Fruit fly (Drosophila melanogaster) whole organism, embryonic: ENCODE results near the gene Hsp67Ba.

Experiments
- Antp ChIP-seq: fragments of 200-800 bp; sonication (Bioruptor generic); optimal IDR thresholded peaks from 3 replicates; lab custom pipeline; 2016; ENCODE audit warnings: missing biosample characterization, missing genetic modification characterization
- Asciz ChIP-seq: fragments of 200-800 bp; sonication (Bioruptor generic); optimal IDR thresholded peaks from 2 replicates; lab custom pipeline; 2017; ENCODE audit warnings: missing biosample characterization, mild to moderate bottlenecking, missing genetic modification characterization, missing genetic modification reagents
- CG1024 ChIP-seq: fragments of 200-800 bp; sonication (Bioruptor generic); IDR thresholded peaks from 2 replicates; pipeline ENCODE4 v1.3.6; 2022; ENCODE audit warnings: missing biosample characterization, missing genetic modification characterization
- CG10321 ChIP-seq: fragments of 200-800 bp; sonication (Bioruptor generic); IDR thresholded peaks from 2 replicates; pipeline ENCODE4 v1.3.6; 2022; ENCODE audit warnings: missing biosample characterization, missing genetic modification characterization
- CG10959 ChIP-seq: fragments of 200-800 bp; sonication (Bioruptor generic); IDR thresholded peaks from 2 replicates; pipeline ENCODE4 v1.3.6; 2022; ENCODE audit warnings: missing biosample characterization, missing genetic modification characterization
- CG11085 ChIP-seq: fragments of 200-800 bp; sonication (Bioruptor generic); IDR thresholded peaks from 2 replicates; pipeline ENCODE4 v1.3.6; 2022; ENCODE audit warnings: missing biosample characterization, missing genetic modification characterization
- CG11398 ChIP-seq: fragments of 200-800 bp; sonication (Bioruptor generic); optimal IDR thresholded peaks from 2 replicates; lab custom pipeline; 2016; ENCODE audit warnings: missing biosample characterization, missing genetic modification characterization
- CG11504 ChIP-seq: fragments of 200-800 bp; sonication (Bioruptor generic); optimal IDR thresholded peaks from 3 replicates; lab custom pipeline; 2019; ENCODE audit warnings: missing biosample characterization, mild to moderate bottlenecking, missing genetic modification characterization, moderate library complexity
- CG1529 ChIP-seq: fragments of 200-800 bp; sonication (Bioruptor generic); optimal IDR thresholded peaks from 3 replicates; lab custom pipeline; 2018; ENCODE audit warnings: missing biosample characterization, missing genetic modification characterization
- CG16779 ChIP-seq: fragments of 200-800 bp; sonication (Bioruptor generic); IDR thresholded peaks from 2 replicates; pipeline ENCODE4 v1.3.6; 2022; ENCODE audit warnings: missing biosample characterization, missing genetic modification characterization
- CG16813 ChIP-seq: fragments of 200-800 bp; sonication (Bioruptor generic); IDR thresholded peaks from 3 replicates; pipeline ENCODE4 v1.3.6; 2022; ENCODE audit warnings: missing biosample characterization, missing genetic modification characterization; ENCODE audit not compliant: partially characterized antibody
- CG17612 ChIP-seq: fragments of 200-800 bp; sonication (Bioruptor generic); IDR thresholded peaks from 2 replicates; pipeline ENCODE4 v1.3.6; 2022; ENCODE audit warnings: missing biosample characterization, missing genetic modification characterization
- CG17829 ChIP-seq: fragments of 200-800 bp; optimal IDR thresholded peaks from 2 replicates; lab custom pipeline; 2019; ENCODE audit warnings: missing biosample characterization, mild to moderate bottlenecking, missing genetic modification characterization, moderate library complexity
- CG1792 ChIP-seq: fragments of 200-800 bp; sonication (Bioruptor generic); optimal IDR thresholded peaks from 2 replicates; lab custom pipeline; 2016; ENCODE audit warnings: missing biosample characterization, missing genetic modification characterization
- CG18476 ChIP-seq: fragments of 200-800 bp; sonication (Bioruptor generic); optimal IDR thresholded peaks from 2 replicates; lab custom pipeline; 2016; ENCODE audit warnings: missing biosample characterization, mild to moderate bottlenecking, missing genetic modification characterization
- CG2712 ChIP-seq: fragments of 200-800 bp; optimal IDR thresholded peaks from 3 replicates; lab custom pipeline; 2019; ENCODE audit warnings: missing biosample characterization, mild to moderate bottlenecking, missing genetic modification characterization, moderate library complexity
- CG2875 ChIP-seq: fragments of 200-800 bp; sonication (Bioruptor generic); optimal IDR thresholded peaks from 2 replicates; lab custom pipeline; 2017; ENCODE audit warnings: missing biosample characterization, mild to moderate bottlenecking, missing genetic modification characterization, missing genetic modification reagents
- CG30431 ChIP-seq: fragments of 200-800 bp; sonication (Bioruptor generic); optimal IDR thresholded peaks from 2 replicates; lab custom pipeline; 2017; ENCODE audit warnings: missing biosample characterization, missing genetic modification characterization
- CG4360 ChIP-seq: fragments of 200-800 bp; sonication (Bioruptor generic); IDR thresholded peaks from 2 replicates; pipeline ENCODE4 v1.3.6; 2022; ENCODE audit warnings: missing biosample characterization, missing genetic modification characterization
- CG8290 ChIP-seq, 3 experiments: fragments of 200-800 bp; sonication (Bioruptor generic); optimal IDR thresholded peaks; 2 replicates each; lab custom pipeline; 2016 to 2019; ENCODE audit warnings: missing biosample characterization in 3 of 3, missing genetic modification characterization in 3 of 3, mild to moderate bottlenecking in 2 of 3, moderate library complexity in 1 of 3
- CG9876 ChIP-seq: fragments of 200-800 bp; sonication (Bioruptor generic); optimal IDR thresholded peaks from 2 replicates; lab custom pipeline; 2016; ENCODE audit warnings: missing biosample characterization, missing genetic modification characterization
- CrebB ChIP-seq: fragments of 200-800 bp; sonication (Bioruptor generic); optimal IDR thresholded peaks from 3 replicates; lab custom pipeline; 2018; ENCODE audit warnings: missing biosample characterization, mild to moderate bottlenecking, missing genetic modification characterization
- Dek ChIP-seq: fragments of 200-800 bp; sonication (Bioruptor generic); optimal IDR thresholded peaks from 3 replicates; lab custom pipeline; 2019; ENCODE audit warnings: missing biosample characterization, mild to moderate bottlenecking, missing genetic modification characterization, moderate library complexity
- Dp ChIP-seq: fragments of 200-800 bp; sonication (Bioruptor generic); optimal IDR thresholded peaks from 2 replicates; lab custom pipeline; 2018; ENCODE audit warnings: missing biosample characterization, mild to moderate bottlenecking, missing genetic modification characterization, moderate library complexity
- Fer1 ChIP-seq: fragments of 200-800 bp; sonication (Bioruptor generic); optimal IDR thresholded peaks from 2 replicates; lab custom pipeline; 2017; ENCODE audit warnings: missing biosample characterization, mild to moderate bottlenecking, missing genetic modification characterization
- Hand ChIP-seq: fragments of 200-800 bp; sonication (Bioruptor generic); optimal IDR thresholded peaks from 2 replicates; lab custom pipeline; 2017; ENCODE audit warnings: mild to moderate bottlenecking, missing biosample characterization, missing genetic modification reagents, missing genetic modification characterization
- Hr3 ChIP-seq: fragments of 200-800 bp; sonication (Bioruptor generic); optimal IDR thresholded peaks from 3 replicates; lab custom pipeline; 2016; ENCODE audit warnings: missing biosample characterization, missing genetic modification characterization
- Hr51 ChIP-seq, 2 experiments: fragments of 200-800 bp; sonication (Bioruptor generic); optimal IDR thresholded peaks; 2 replicates in 1 of 2; 3 replicates in 1 of 2; lab custom pipeline; 2016 to 2018; ENCODE audit warnings: missing biosample characterization in 2 of 2, missing genetic modification characterization in 2 of 2, mild to moderate bottlenecking in 1 of 2, moderate library complexity in 1 of 2
- NFAT ChIP-seq: fragments of 200-800 bp; sonication (Bioruptor generic); IDR thresholded peaks from 2 replicates; pipeline ENCODE4 v1.3.6; 2022; ENCODE audit warnings: missing biosample characterization, missing genetic modification characterization
- NfI ChIP-seq: fragments of 200-800 bp; sonication (Bioruptor generic); optimal IDR thresholded peaks from 3 replicates; lab custom pipeline; 2018; ENCODE audit warnings: missing biosample characterization, mild to moderate bottlenecking, missing genetic modification characterization, moderate library complexity
- Pdp1 ChIP-seq, 2 experiments: fragments of 200-800 bp; sonication (Bioruptor generic); optimal IDR thresholded peaks; 3 replicates each; lab custom pipeline; 2016; ENCODE audit warnings: missing biosample characterization in 2 of 2, missing genetic modification characterization in 2 of 2, mild to moderate bottlenecking in 1 of 2, moderate library complexity in 1 of 2
- Ssrp ChIP-seq: fragments of 200-800 bp; sonication (Bioruptor generic); optimal IDR thresholded peaks from 2 replicates; lab custom pipeline; 2018; ENCODE audit warnings: missing biosample characterization, mild to moderate bottlenecking, missing genetic modification characterization, moderate library complexity
- Vsx1 ChIP-seq: fragments of 200-800 bp; sonication (Bioruptor generic); optimal IDR thresholded peaks from 2 replicates; lab custom pipeline; 2017; ENCODE audit warnings: missing biosample characterization, mild to moderate bottlenecking, missing genetic modification characterization, missing genetic modification reagents
- YL-1 ChIP-seq: fragments of 200-800 bp; sonication (Bioruptor generic); optimal IDR thresholded peaks from 3 replicates; lab custom pipeline; 2017; ENCODE audit warnings: missing biosample characterization, mild to moderate bottlenecking, missing genetic modification characterization
- ash1 ChIP-seq: fragments of 200-800 bp; sonication (Bioruptor generic); optimal IDR thresholded peaks from 2 replicates; lab custom pipeline; 2018; ENCODE audit warnings: missing biosample characterization, mild to moderate bottlenecking, missing genetic modification characterization
- cad ChIP-seq: fragments of >200 bp; optimal IDR thresholded peaks from 2 replicates; lab custom pipeline; 2017; ENCODE audit warnings: missing biosample characterization, missing genetic modification characterization
- chinmo ChIP-seq: fragments of 200-800 bp; sonication (Bioruptor generic); IDR thresholded peaks from 4 replicates; pipeline ENCODE4 v1.3.6; 2022; ENCODE audit warnings: missing biosample characterization, missing genetic modification characterization; ENCODE audit not compliant: partially characterized antibody
- ci ChIP-seq: fragments of 200-800 bp; sonication (Bioruptor generic); IDR thresholded peaks from 3 replicates; pipeline ENCODE4 v1.3.6; 2022; ENCODE audit warnings: missing biosample characterization, missing genetic modification characterization
- esg ChIP-seq: fragments of 200-800 bp; sonication (Bioruptor generic); conservative IDR thresholded peaks from 2 replicates; pipeline ENCODE4 v1.3.6; 2022; ENCODE audit warnings: missing biosample characterization, missing genetic modification characterization
- lola ChIP-seq, 3 experiments: fragments of >200 bp in 2 of 3; fragments of 200-800 bp in 1 of 3; sonication (Bioruptor generic) in 1 of 3; optimal IDR thresholded peaks; 2 replicates each; lab custom pipeline; 2017 to 2019; ENCODE audit warnings: missing biosample characterization in 3 of 3, missing genetic modification characterization in 3 of 3, mild to moderate bottlenecking in 1 of 3, moderate library complexity in 1 of 3
- luna ChIP-seq: fragments of 200-800 bp; sonication (Bioruptor generic); optimal IDR thresholded peaks from 2 replicates; lab custom pipeline; 2016; ENCODE audit warnings: missing biosample characterization, missing genetic modification characterization
- mld ChIP-seq: fragments of 200-800 bp; sonication (Bioruptor generic); IDR thresholded peaks from 3 replicates; pipeline ENCODE4 v1.3.6; 2022; ENCODE audit warnings: missing biosample characterization, missing genetic modification characterization; ENCODE audit not compliant: partially characterized antibody
- pan ChIP-seq, 4 experiments: fragments of >200 bp in 3 of 4; fragments of 200-800 bp in 1 of 4; sonication (Bioruptor generic) in 1 of 4; optimal IDR thresholded peaks in 3 of 4; IDR thresholded peaks in 1 of 4; 2 replicates each; pipeline versions ENCODE4 v1.3.6 to Lab custom; 2017 to 2022; ENCODE audit warnings: missing biosample characterization in 2 of 4, missing genetic modification characterization in 2 of 4, mixed read lengths in 1 of 4
- sens ChIP-seq: fragments of 200-800 bp; sonication (Bioruptor generic); peaks from one replicate; lab custom pipeline; 2016; ENCODE audit warnings: missing biosample characterization, missing genetic modification characterization
- sima ChIP-seq: fragments of 200-800 bp; sonication (Bioruptor generic); optimal IDR thresholded peaks from 2 replicates; lab custom pipeline; 2016; ENCODE audit warnings: missing biosample characterization, missing genetic modification characterization
- sr ChIP-seq: fragments of 200-800 bp; sonication (Bioruptor generic); IDR thresholded peaks from 3 replicates; pipeline ENCODE4 v1.3.6; 2022; ENCODE audit warnings: missing biosample characterization, missing genetic modification characterization
- stwl ChIP-seq: fragments of 200-800 bp; sonication (Bioruptor generic); optimal IDR thresholded peaks from 3 replicates; lab custom pipeline; 2018; ENCODE audit warnings: missing biosample characterization, mild to moderate bottlenecking, missing genetic modification characterization, moderate library complexity
- tna ChIP-seq: fragments of 200-800 bp; sonication (Bioruptor generic); IDR thresholded peaks from 2 replicates; pipeline ENCODE4 v1.3.6; 2022; ENCODE audit warnings: missing biosample characterization, missing genetic modification characterization; ENCODE audit not compliant: partially characterized antibody

The Hsp67Ba gene

DNA sequence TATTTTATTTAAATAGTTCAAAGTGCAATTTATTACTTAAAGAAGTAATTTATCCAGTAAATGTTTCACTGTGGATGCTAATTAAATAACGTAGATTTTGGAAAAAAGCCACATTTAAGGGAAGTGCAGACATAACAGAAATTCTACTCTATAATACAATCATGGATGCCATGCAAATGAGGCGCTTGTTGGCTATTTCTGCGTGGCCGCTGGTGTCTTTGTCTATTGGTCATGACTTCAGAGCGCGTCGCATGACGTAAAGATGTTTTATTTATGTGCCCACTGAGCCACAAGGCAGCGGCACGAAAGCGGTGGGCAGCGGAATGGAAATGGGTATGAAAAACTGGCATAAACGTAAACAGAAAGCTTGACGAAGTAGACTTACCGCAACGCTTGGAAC lies 46.5 kb upstream of the Hsp67Ba start (continued):
- no peak for TF ChIP-seq CG11398 (GFP tag; lab: Kevin White, UChicago)
- peak; percentile 28 for TF ChIP-seq Ssrp (tag; lab: Kevin White, UChicago)
- TF ChIP-seq NFAT (GFP tag; lab: Robert Waterston, UW) = no peak
- TF ChIP-seq Asciz (GFP tag; lab: Kevin White, UChicago) = peak; percentile 20
- TF ChIP-seq stwl (tag; lab: Kevin White, UChicago) = peak; percentile 37
- no peak for TF ChIP-seq chinmo (GFP tag; lab: Robert Waterston, UW)
- peak; percentile 50; the same call in 1 of the 3 replicates for TF ChIP-seq ci (GFP tag; lab: Robert Waterston, UW)
- peak; percentile 22 for TF ChIP-seq CG2712 (tag; lab: Kevin White, UChicago)

DNA sequence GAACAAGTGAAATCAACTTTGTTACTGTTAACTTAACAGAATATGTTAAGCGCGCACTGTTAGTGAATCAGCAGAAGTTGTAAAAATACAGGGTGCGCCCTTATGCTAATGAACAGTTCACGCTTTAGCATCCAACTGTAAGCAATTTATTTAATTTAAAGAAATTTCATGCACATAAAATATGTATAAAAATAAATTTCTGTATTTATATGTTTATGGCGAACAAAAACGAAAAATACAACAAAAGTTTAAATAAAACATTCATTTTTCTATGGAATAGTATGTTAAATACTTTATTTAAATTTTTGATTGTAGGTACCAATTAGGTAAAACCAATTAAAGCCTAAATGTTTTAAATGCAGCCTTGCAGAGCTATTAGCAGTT lies 45.2 kb upstream of the Hsp67Ba start:
- TF ChIP-seq CG9876 (no peak), YL-1 (no peak), CG10959 (GFP tag; lab: Robert Waterston, UW) (no peak), CG17829 (peak; percentile 50), mld (GFP tag; lab: Robert Waterston, UW) (no peak), Hand (GFP tag; lab: Kevin White, UChicago) (peak; percentile 26), CrebB (tag; lab: Kevin White, UChicago) (peak; percentile 21), pan (optimal IDR thresholded peaks at IDR 0.05; lab: Kevin White, UChicago) (no peak), pan (GFP tag; optimal IDR thresholded peaks at IDR 0.05 in 1 of 2, IDR thresholded peaks at IDR 0.05 in 1 of 2) (peak in 1 of 2 experiments; percentile 53), CG11504 (peak; percentile 64), sima (GFP tag; lab: Kevin White, UChicago) (no peak), sens (GFP tag; lab: Kevin White, UChicago) (peak; percentile 74), luna (GFP tag; lab: Kevin White, UChicago) (no peak), Dp (GFP tag; lab: Kevin White, UChicago) (no peak), Dek (no peak), Vsx1 (GFP tag; lab: Kevin White, UChicago) (peak; percentile 16), CG16779 (GFP tag; lab: Robert Waterston, UW) (no peak), CG10321 (GFP tag; lab: Robert Waterston, UW) (no peak), cad (GFP tag; lab: Kevin White, UChicago) (no peak), CG1792 (no peak), CG1529 (no peak), CG11085 (GFP tag; lab: Robert Waterston, UW) (no peak), NfI (GFP tag; lab: Kevin White, UChicago) (peak; percentile 10), CG17612 (no peak), tna (GFP tag; lab: Robert Waterston, UW) (no peak), CG1024 (GFP tag; lab: Robert Waterston, UW) (no peak), Pdp1 (GFP tag; optimal IDR thresholded peaks at IDR 0.05; lab: Kevin White, UChicago) (no peak), Hr51 (GFP tag; optimal IDR thresholded peaks at IDR 0.05; lab: Kevin White, UChicago) (peak in 1 of 2 experiments; percentile 71), CG4360 (GFP tag; lab: Robert Waterston, UW) (no peak), Fer1 (GFP tag; lab: Kevin White, UChicago) (peak; percentile 43), CG8290 (GFP tag; optimal IDR thresholded peaks at IDR 0.05; lab: Kevin White, UChicago) (no peak), CG8290 (tag; optimal IDR thresholded peaks at IDR 0.05; lab: Kevin White, UChicago) (no peak), CG18476 (peak; percentile 41), lola (GFP tag; optimal IDR thresholded peaks at IDR 0.05; lab: Kevin White, UChicago) (peak in 1 of 3 experiments; percentile 7), Hr3 (GFP tag; lab: Kevin White, UChicago) (no peak), Antp (GFP tag; lab: Kevin White, UChicago) (no peak), esg (GFP tag; lab: Robert Waterston, UW) (no peak), CG2875 (no peak), CG16813 (GFP tag; lab: Robert Waterston, UW) (no peak), ash1 (GFP tag; lab: Kevin White, UChicago) (no peak), sr (GFP tag; lab: Robert Waterston, UW) (no peak), CG30431 (GFP tag; lab: Kevin White, UChicago) (no peak)
